Fruit fly (Drosophila melanogaster) whole organism, pupa: Measurements from ENCODE around the gene EAChm.

Source experiments
- CG10348 ChIP-seq: fragments of 200-800 bp; sonication (Bioruptor generic); IDR thresholded peaks from 2 replicates; pipeline ENCODE4 v1.3.6; 2022; ENCODE audit warnings: missing biosample characterization, missing genetic modification characterization
- CG12605 ChIP-seq: fragments of 200-800 bp; sonication (Bioruptor generic); IDR thresholded peaks from 2 replicates; pipeline ENCODE4 v1.3.6; 2022; ENCODE audit warnings: missing biosample characterization, missing genetic modification characterization
- CG13204 ChIP-seq: fragments of 200-800 bp; sonication (Bioruptor generic); optimal IDR thresholded peaks from 2 replicates; lab custom pipeline; 2018; ENCODE audit warnings: missing biosample characterization, mild to moderate bottlenecking, missing genetic modification characterization, moderate library complexity
- CG14655 ChIP-seq: fragments of 200-800 bp; sonication (Bioruptor generic); optimal IDR thresholded peaks from 3 replicates; lab custom pipeline; 2017; ENCODE audit warnings: mild to moderate bottlenecking, missing biosample characterization, missing genetic modification reagents, missing genetic modification characterization
- CG15710 ChIP-seq: fragments of 200-800 bp; sonication (Bioruptor generic); optimal IDR thresholded peaks from 2 replicates; lab custom pipeline; 2018; ENCODE audit warnings: missing biosample characterization, mild to moderate bottlenecking, missing genetic modification characterization, moderate library complexity
- CG32121 ChIP-seq: fragments of 200-800 bp; sonication (Bioruptor generic); IDR thresholded peaks from 2 replicates; pipeline ENCODE4 v1.3.6; 2022; ENCODE audit warnings: missing biosample characterization, missing genetic modification characterization
- CG34367 ChIP-seq: fragments of 200-800 bp; sonication (Bioruptor generic); optimal IDR thresholded peaks from 2 replicates; lab custom pipeline; 2018; ENCODE audit warnings: missing biosample characterization, mild to moderate bottlenecking, missing genetic modification characterization
- CG4496 ChIP-seq: fragments of 200-800 bp; sonication (Bioruptor generic); IDR thresholded peaks from 3 replicates; pipeline ENCODE4 v1.3.6; 2022; ENCODE audit warnings: missing biosample characterization, missing genetic modification characterization
- CG8159 ChIP-seq: fragments of 200-800 bp; sonication (Bioruptor generic); optimal IDR thresholded peaks from 3 replicates; lab custom pipeline; 2018; ENCODE audit warnings: missing biosample characterization, mild to moderate bottlenecking, missing genetic modification characterization, moderate library complexity
- CG8301 ChIP-seq: fragments of 200-800 bp; sonication (Bioruptor generic); optimal IDR thresholded peaks from 2 replicates; lab custom pipeline; 2018; ENCODE audit warnings: missing biosample characterization, mild to moderate bottlenecking, missing genetic modification characterization
- CG9948 ChIP-seq: fragments of 200-800 bp; sonication (Bioruptor generic); optimal IDR thresholded peaks from 2 replicates; lab custom pipeline; 2018; ENCODE audit warnings: missing biosample characterization, mild to moderate bottlenecking, missing genetic modification characterization, moderate library complexity
- D1 ChIP-seq: fragments of 200-800 bp; sonication (Bioruptor generic); optimal IDR thresholded peaks from 2 replicates; lab custom pipeline; 2018; ENCODE audit warnings: missing biosample characterization, mild to moderate bottlenecking, missing genetic modification characterization, moderate library complexity
- EcR ChIP-seq: fragments of 200-800 bp; sonication (Bioruptor generic); optimal IDR thresholded peaks from 3 replicates; lab custom pipeline; 2019; ENCODE audit warnings: missing biosample characterization, missing genetic modification characterization, mild to moderate bottlenecking, moderate library complexity, missing genetic modification reagents
- Ets98B ChIP-seq: fragments of 200-800 bp; sonication (Bioruptor generic); IDR thresholded peaks from 2 replicates; pipeline ENCODE4 v1.3.6; 2022; ENCODE audit warnings: missing biosample characterization, missing genetic modification characterization
- Pif1A ChIP-seq: fragments of 200-800 bp; sonication (Bioruptor generic); optimal IDR thresholded peaks from 3 replicates; lab custom pipeline; 2016; ENCODE audit warnings: missing biosample characterization, missing genetic modification characterization
- Pif1B ChIP-seq: fragments of 200-800 bp; sonication (Bioruptor generic); optimal IDR thresholded peaks from 3 replicates; lab custom pipeline; 2016; ENCODE audit warnings: missing biosample characterization, missing genetic modification characterization
- Snoo ChIP-seq: fragments of 200-800 bp; sonication (Bioruptor generic); optimal IDR thresholded peaks from 3 replicates; lab custom pipeline; 2017; ENCODE audit warnings: missing biosample characterization, mild to moderate bottlenecking, missing genetic modification characterization, inconsistent platforms
- fd96Ca ChIP-seq: fragments of 200-800 bp; sonication (Bioruptor generic); IDR thresholded peaks from 3 replicates; pipeline ENCODE4 v1.3.6; 2022; ENCODE audit warnings: missing biosample characterization, missing genetic modification characterization
- gl ChIP-seq: fragments of 200-800 bp; sonication (Bioruptor generic); optimal IDR thresholded peaks from 2 replicates; lab custom pipeline; 2018; ENCODE audit warnings: missing biosample characterization, mild to moderate bottlenecking, missing genetic modification characterization
- rn ChIP-seq: fragments of 200-800 bp; sonication (Bioruptor generic); IDR thresholded peaks from 2 replicates; pipeline ENCODE4 v1.3.6; 2022; ENCODE audit warnings: missing biosample characterization, missing genetic modification characterization

EAChm gene

dm6 chr3L:15088285-15088684, 33.7 kb downstream of the EAChm start:
- TF ChIP-seq CG12605 (GFP tag; lab: Robert Waterston, UW) = no peak
- no peak for TF ChIP-seq Pif1B (GFP tag; lab: Kevin White, UChicago)

dm6 chr3L:15089083-15089704, 34.6 kb downstream of the EAChm start:
- no peak for TF ChIP-seq CG4496 (GFP tag; lab: Robert Waterston, UW)
- TF ChIP-seq CG10348 (GFP tag; lab: Robert Waterston, UW) = no peak
- TF ChIP-seq Snoo (tag; lab: Kevin White, UChicago) = no peak
- TF ChIP-seq Ets98B (GFP tag; lab: Robert Waterston, UW) = no peak
- no peak for TF ChIP-seq CG14655
- no peak for TF ChIP-seq CG9948 (tag; lab: Kevin White, UChicago)
- no peak for TF ChIP-seq CG8301
- no peak for TF ChIP-seq fd96Ca (GFP tag; lab: Robert Waterston, UW)
- no peak for TF ChIP-seq EcR (GFP tag; lab: Kevin White, UChicago)
- TF ChIP-seq D1 (tag; lab: Kevin White, UChicago) = no peak
- no peak for TF ChIP-seq CG8159
- TF ChIP-seq CG32121 (GFP tag; lab: Robert Waterston, UW) = no peak
- no peak for TF ChIP-seq CG34367 (tag; lab: Kevin White, UChicago)
- TF ChIP-seq CG15710 (tag; lab: Kevin White, UChicago) = no peak
- no peak for TF ChIP-seq rn
- no peak for TF ChIP-seq Pif1B (GFP tag; lab: Kevin White, UChicago)
- no peak for TF ChIP-seq CG12605 (GFP tag; lab: Robert Waterston, UW)

- no peak for TF ChIP-seq gl (tag; lab: Kevin White, UChicago)
- no peak for TF ChIP-seq CG15710 (tag; lab: Kevin White, UChicago)
- TF ChIP-seq Pif1A = no peak
- no peak for TF ChIP-seq CG9948 (tag; lab: Kevin White, UChicago)
- TF ChIP-seq CG32121 (GFP tag; lab: Robert Waterston, UW) = no peak
- no peak; the same call in 1 of the 2 replicates for TF ChIP-seq Ets98B (GFP tag; lab: Robert Waterston, UW)
- no peak for TF ChIP-seq CG13204 (GFP tag; lab: Kevin White, UChicago)
- no peak for TF ChIP-seq CG4496 (GFP tag; lab: Robert Waterston, UW)
- TF ChIP-seq CG34367 (tag; lab: Kevin White, UChicago) = no peak
- no peak for TF ChIP-seq CG14655
- no peak for TF ChIP-seq fd96Ca (GFP tag; lab: Robert Waterston, UW)
Observed at dm6 chr3L:15089887-15090679, 35.5 kb downstream of the EAChm start.

dm6 chr3L:15093929-15094588, 39.5 kb downstream of the EAChm start:
- TF ChIP-seq fd96Ca (GFP tag; lab: Robert Waterston, UW) = no peak
- no peak for TF ChIP-seq Pif1B (GFP tag; lab: Kevin White, UChicago)
- no peak for TF ChIP-seq CG12605 (GFP tag; lab: Robert Waterston, UW)
- no peak for TF ChIP-seq CG13204 (GFP tag; lab: Kevin White, UChicago)
- no peak for TF ChIP-seq D1 (tag; lab: Kevin White, UChicago)
- TF ChIP-seq CG32121 (GFP tag; lab: Robert Waterston, UW) = 0 out of 2 replicates have a peak, but pooled peaks have one; percentile 37
- TF ChIP-seq CG8159 = peak; percentile 5
- no peak for TF ChIP-seq CG15710 (tag; lab: Kevin White, UChicago)
- TF ChIP-seq Pif1A = peak; percentile 19
- 0 out of 3 replicates have a peak, but pooled peaks have one; percentile 49 for TF ChIP-seq CG4496 (GFP tag; lab: Robert Waterston, UW)
- peak; percentile 70 for TF ChIP-seq EcR (GFP tag; lab: Kevin White, UChicago)
- no peak for TF ChIP-seq CG10348 (GFP tag; lab: Robert Waterston, UW)

- TF ChIP-seq rn = no peak
- TF ChIP-seq CG8159 = peak; percentile 47
- TF ChIP-seq CG15710 (tag; lab: Kevin White, UChicago) = peak; percentile 25
Observed at dm6 chr3L:15094589-15095288, 40.2 kb downstream of the EAChm start, which contains the start of the genes sstn, Plp and GlyRS. Gene sstn (minus strand): TSS chr3L:15094719. Gene Plp (minus strand): TSS chr3L:15094724. Gene GlyRS (plus strand): TSS chr3L:15095142.
